Fruit fly (Drosophila melanogaster): ENCODE data around the gene CG9521.

The CG9521 gene

DNA sequence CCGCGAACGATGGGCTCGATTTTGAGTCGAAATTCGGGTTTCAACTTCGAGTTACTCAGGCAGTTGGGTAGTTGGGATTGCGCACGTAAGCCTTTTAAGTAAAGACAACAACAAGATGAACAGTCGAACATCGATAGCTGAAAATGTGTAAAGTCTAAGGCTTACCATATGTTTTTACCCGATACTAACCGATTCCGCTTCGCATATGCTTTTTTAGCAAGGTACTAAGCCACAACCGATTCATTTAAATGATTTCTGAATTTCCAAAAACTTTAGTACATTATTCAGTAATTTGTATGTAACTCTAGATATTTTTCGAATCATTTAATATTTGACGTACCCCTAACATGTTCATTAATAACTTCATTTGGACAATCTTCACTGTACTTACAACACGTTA is 44.5 kb upstream of the CG9521 start (continued):
- TF ChIP-seq Rfx (GFP tag; IDR thresholded peaks at IDR 0.05) (no peak), sima (GFP tag; optimal IDR thresholded peaks at IDR 0.05) (no peak), CG30403 (GFP tag; optimal IDR thresholded peaks at IDR 0.05) (no peak), CG12942 (GFP tag; optimal IDR thresholded peaks at IDR 0.05) (no peak), tna (GFP tag; IDR thresholded peaks at IDR 0.05; ENCODE audit: partially characterized antibody) (no peak), sna (GFP tag; IDR thresholded peaks at IDR 0.05; ENCODE audit: partially characterized antibody) (no peak), inv (GFP tag; IDR thresholded peaks at IDR 0.05; ENCODE audit: partially characterized antibody) (no peak), CG1603 (tag; optimal IDR thresholded peaks at IDR 0.05) (no peak), Usf (GFP tag; optimal IDR thresholded peaks at IDR 0.05) (no peak), fd3F (GFP tag; optimal IDR thresholded peaks at IDR 0.05) (no peak), CG11504 (tag; optimal IDR thresholded peaks at IDR 0.05) (peak; percentile 31), E2f1 (GFP tag; IDR thresholded peaks at IDR 0.05) (no peak), klu (GFP tag; IDR thresholded peaks at IDR 0.05) (no peak), sd (tag; optimal IDR thresholded peaks at IDR 0.05) (no peak), Atf6 (GFP tag; IDR thresholded peaks at IDR 0.05) (no peak), CG17612 (GFP tag; IDR thresholded peaks at IDR 0.05) (no peak), CG1647 (GFP tag; optimal IDR thresholded peaks at IDR 0.05) (no peak), CG10979 (tag; optimal IDR thresholded peaks at IDR 0.05) (no peak), Atf3 (GFP tag; optimal IDR thresholded peaks at IDR 0.05) (no peak), crp (GFP tag; optimal IDR thresholded peaks at IDR 0.05) (no peak), kni (GFP tag; optimal IDR thresholded peaks at IDR 0.05) (no peak), jumu (GFP tag; optimal IDR thresholded peaks at IDR 0.05) (no peak), Ets97D (GFP tag; optimal IDR thresholded peaks at IDR 0.05) (no peak), jing (GFP tag; optimal IDR thresholded peaks at IDR 0.05) (no peak), MBD-R2 (GFP tag; IDR thresholded peaks at IDR 0.05) (no peak)

DNA sequence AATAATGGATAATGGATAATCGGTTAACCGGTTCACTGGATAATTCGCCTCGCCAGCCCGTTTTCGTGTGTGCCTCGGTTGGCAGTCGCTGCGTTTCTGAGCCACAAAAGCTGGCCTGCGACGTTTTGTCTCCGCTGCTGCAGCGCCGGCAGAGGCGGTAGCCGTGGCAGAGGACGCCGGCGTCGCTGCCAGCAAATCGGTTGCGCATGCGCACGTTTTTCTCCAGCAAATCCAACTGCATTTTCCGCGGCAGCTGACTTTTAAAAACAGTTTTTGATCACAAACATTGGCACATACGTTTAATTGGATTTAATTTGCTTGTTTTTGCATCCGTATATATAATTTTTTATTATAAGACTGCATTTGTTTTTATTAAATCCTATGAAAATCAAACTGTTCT is 43.7 kb upstream of the CG9521 start, which contains the start of gene CG9514:
TSS of gene CG9514 (minus strand) at position 101 of the 400 bp plus-strand sequence.
- TF ChIP-seq Adf1 (GFP tag; IDR thresholded peaks at IDR 0.05) (peak; percentile 53), E2f2 (GFP tag; IDR thresholded peaks at IDR 0.05) (no peak), CG12744 (GFP tag; optimal IDR thresholded peaks at IDR 0.05) (no peak), abd-A (tag; optimal IDR thresholded peaks at IDR 0.05) (no peak), CG8388 (GFP tag; optimal IDR thresholded peaks at IDR 0.05) (no peak), chn (GFP tag; optimal IDR thresholded peaks at IDR 0.05) (no peak), CG11504 (tag; optimal IDR thresholded peaks at IDR 0.05) (no peak), CG14014 (GFP tag; IDR thresholded peaks at IDR 0.05) (no peak), tup (GFP tag; optimal IDR thresholded peaks at IDR 0.05) (no peak)

DNA sequence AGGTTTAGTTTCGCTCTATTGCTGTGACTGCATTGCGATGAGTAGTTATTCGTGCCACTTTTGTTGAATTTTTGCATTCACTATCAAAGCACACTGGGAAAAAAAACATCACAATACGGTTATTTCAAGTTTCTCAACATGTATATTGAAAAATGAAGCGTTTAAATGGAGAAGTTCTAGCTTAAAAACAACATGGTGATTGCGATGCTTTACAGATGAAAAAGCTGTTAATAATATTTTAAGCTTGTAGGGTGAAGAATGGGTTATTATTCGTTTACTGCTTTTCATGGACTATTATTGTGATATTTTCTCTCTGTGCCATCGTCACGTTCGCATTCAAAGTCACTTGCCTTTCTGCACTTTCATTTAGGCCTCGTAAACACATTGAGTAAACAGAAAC is 43.2 kb upstream of the CG9521 start:
- TF ChIP-seq gem (tag; optimal IDR thresholded peaks at IDR 0.05) (peak; percentile 16), dmrt99B (tag; optimal IDR thresholded peaks at IDR 0.05) (peak; percentile 3), sens (GFP tag) (peak; percentile 72), CG3281 (GFP tag; optimal IDR thresholded peaks at IDR 0.05) (no peak), Sox102F (GFP tag; optimal IDR thresholded peaks at IDR 0.05) (peak; percentile 25)

DNA sequence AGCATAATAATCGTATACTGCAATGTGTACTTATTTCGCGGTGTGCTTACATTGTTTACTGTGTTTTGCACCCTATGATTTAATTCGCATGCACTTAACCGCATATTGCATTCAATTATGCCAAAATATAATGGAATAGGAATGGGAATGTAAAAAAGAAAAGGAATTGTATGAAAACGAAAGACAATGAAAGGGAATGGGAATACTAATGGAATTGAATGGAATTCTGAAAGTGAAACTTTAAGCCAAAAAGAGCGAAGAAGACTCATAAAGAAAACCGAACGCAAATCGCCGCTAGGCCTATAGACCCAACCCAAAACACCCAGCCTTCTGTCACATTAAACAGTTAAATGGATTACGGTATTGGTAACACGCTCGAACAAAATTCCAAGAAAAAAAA is 40.8 kb upstream of the CG9521 start:
- no peak for TF ChIP-seq lbe (GFP tag; optimal IDR thresholded peaks at IDR 0.05)
- TF ChIP-seq Blimp-1 (GFP tag; optimal IDR thresholded peaks at IDR 0.05): peak; percentile 92

All from whole organism, embryonic.